Worm (Caenorhabditis elegans): Measurements from ENCODE around the gene glr-2.

The glr-2 gene

ce11 chrIII:7155631-7156030, 10.9 kb upstream of the glr-2 start (continued):
- peak; percentile 94 for TF ChIP-seq atf-7 (tag; optimal IDR thresholded peaks at IDR 0.05)
- TF ChIP-seq egrh-3 (GFP tag; IDR thresholded peaks at IDR 0.05), result peak; percentile 60; the same call in 1 of the 2 replicates
- TF ChIP-seq bed-1 (GFP tag; IDR thresholded peaks at IDR 0.05), result no peak
- no peak for TF ChIP-seq aptf-2 (GFP tag; conservative IDR thresholded peaks at IDR 0.05)
- TF ChIP-seq madf-6 (GFP tag; IDR thresholded peaks at IDR 0.05), result 0 out of 2 replicates have a peak, but pooled peaks have one; percentile 18
- TF ChIP-seq mes-4 (tag; optimal IDR thresholded peaks at IDR 0.05), result no peak
- peak; percentile 12; the same call in 1 of the 2 replicates for TF ChIP-seq let-526 (GFP tag; IDR thresholded peaks at IDR 0.05)
- peak; percentile 82 for TF ChIP-seq C06A6.2 (GFP tag; conservative IDR thresholded peaks at IDR 0.05)
- peak; percentile 89 for TF ChIP-seq lin-40 (tag; optimal IDR thresholded peaks at IDR 0.05)
- no peak for TF ChIP-seq snpc-3.4 (tag; optimal IDR thresholded peaks at IDR 0.05)
- peak; percentile 58 for TF ChIP-seq F52B5.7 (tag; optimal IDR thresholded peaks at IDR 0.05)
- TF ChIP-seq F57C9.4 (tag; optimal IDR thresholded peaks at IDR 0.05), result no peak
- TF ChIP-seq ceh-79 (tag; optimal IDR thresholded peaks at IDR 0.05), result no peak
- peak; percentile 73 for TF ChIP-seq dox-1 (GFP tag; IDR thresholded peaks at IDR 0.05)
- TF ChIP-seq ztf-26 (tag; optimal IDR thresholded peaks at IDR 0.05), result peak; percentile 70
- TF ChIP-seq ekl-4 (GFP tag; IDR thresholded peaks at IDR 0.05), result peak; percentile 85
- peak; percentile 82 for TF ChIP-seq pbrm-1 (GFP tag; IDR thresholded peaks at IDR 0.05)
- TF ChIP-seq Y67H2A.10 (GFP tag; conservative IDR thresholded peaks at IDR 0.05), result peak; percentile 42; the same call in 1 of the 2 replicates
- peak; percentile 25; the same call in 1 of the 2 replicates for TF ChIP-seq F33H1.4 (GFP tag; IDR thresholded peaks at IDR 0.05)
- peak; percentile 94 for TF ChIP-seq K12H6.12 (tag; optimal IDR thresholded peaks at IDR 0.05)
- no peak for TF ChIP-seq xnd-1 (tag; optimal IDR thresholded peaks at IDR 0.05)
- peak; percentile 59 for TF ChIP-seq Y53G8AR.9 (GFP tag; conservative IDR thresholded peaks at IDR 0.05)
- peak; percentile 78 for TF ChIP-seq madf-3 (GFP tag; IDR thresholded peaks at IDR 0.05)
- TF ChIP-seq rec-8 (tag; optimal IDR thresholded peaks at IDR 0.05), result no peak
- no peak for TF ChIP-seq mxl-1 (tag; optimal IDR thresholded peaks at IDR 0.05)
- TF ChIP-seq lin-35 (GFP tag; optimal IDR thresholded peaks at IDR 0.05), result peak in 1 of 3 experiments; percentile 75
- TF ChIP-seq tlf-1 (GFP tag; optimal IDR thresholded peaks at IDR 0.05), result peak; percentile 60
- TF ChIP-seq hsf-1 (GFP tag; IDR thresholded peaks at IDR 0.05), result peak; percentile 85
- peak; percentile 63 to 70 for TF ChIP-seq let-607 (tag; optimal IDR thresholded peaks at IDR 0.05)
- TF ChIP-seq nfya-2 (GFP tag; IDR thresholded peaks at IDR 0.05), result no peak
- peak; percentile 38 for TF ChIP-seq pha-4 (tag; optimal IDR thresholded peaks at IDR 0.05)
- TF ChIP-seq C17E4.6 (GFP tag; IDR thresholded peaks at IDR 0.05), result 0 out of 2 replicates have a peak, but pooled peaks have one; percentile 19
- TF ChIP-seq nhr-90 (tag; optimal IDR thresholded peaks at IDR 0.05), result peak; percentile 19
- peak; percentile 81 for TF ChIP-seq zfh-2 (GFP tag; conservative IDR thresholded peaks at IDR 0.05)
- TF ChIP-seq ZK185.1 (tag; optimal IDR thresholded peaks at IDR 0.05; ENCODE audit: poor library complexity, severe bottlenecking), result peak; percentile 54
- peak; percentile 12 for TF ChIP-seq gei-17 (GFP tag; optimal IDR thresholded peaks at IDR 0.05)
- peak; percentile 49 for TF ChIP-seq attf-3 (GFP tag; conservative IDR thresholded peaks at IDR 0.05)
- no peak for TF ChIP-seq ztf-6 (GFP tag; IDR thresholded peaks at IDR 0.05)
- TF ChIP-seq T07F8.4 (tag; optimal IDR thresholded peaks at IDR 0.05), result peak; percentile 4
- TF ChIP-seq lin-26 (GFP tag; IDR thresholded peaks at IDR 0.05), result 0 out of 2 replicates have a peak, but pooled peaks have one; percentile 43
- peak; percentile 71 for TF ChIP-seq madf-10 (tag; optimal IDR thresholded peaks at IDR 0.05)
- peak; percentile 3 for TF ChIP-seq F22D6.2 (tag; optimal IDR thresholded peaks at IDR 0.05)
- TF ChIP-seq ets-4 (GFP tag; optimal IDR thresholded peaks at IDR 0.05), result peak; percentile 26
- TF ChIP-seq lin-54 (GFP tag; optimal IDR thresholded peaks at IDR 0.05), result peak; percentile 60
- no peak for TF ChIP-seq hrde-1 (tag; optimal IDR thresholded peaks at IDR 0.05; ENCODE audit: borderline replicate concordance)
- TF ChIP-seq snpc-1.1 (tag; optimal IDR thresholded peaks at IDR 0.05; ENCODE audit: insufficient read depth), result no peak
- TF ChIP-seq athp-1 (tag; optimal IDR thresholded peaks at IDR 0.05), result peak; percentile 18
